Worm (Caenorhabditis elegans): ENCODE results near the gene srt-5.
A peak's percentile ranks its signal among the peaks of the same experiment; 100 is the strongest.

Gene srt-5

DNA sequence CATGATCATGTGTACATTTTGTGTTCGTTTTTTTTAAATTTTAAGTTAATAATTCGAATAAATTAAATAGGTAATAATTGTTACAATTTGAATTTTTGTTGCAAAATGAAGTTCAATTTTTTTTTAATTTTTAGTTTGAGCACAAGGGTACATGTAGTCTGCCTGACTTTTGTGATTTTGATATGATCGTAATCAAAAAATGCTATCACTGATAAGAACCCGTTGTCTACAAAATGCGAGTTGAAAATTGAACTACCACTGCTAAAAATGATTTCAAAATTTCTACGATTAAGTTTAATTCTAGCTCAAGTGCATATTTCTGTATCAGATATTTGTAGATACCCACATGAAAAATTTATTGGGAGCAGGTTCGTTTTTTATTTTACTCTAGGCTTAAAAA is 37.5 kb upstream of the srt-5 start, which contains the start of gene clec-210:
clec-210 (plus strand) TSS at position 211 of the 400 bp plus-strand sequence.
- TF ChIP-seq snpc-4 (tag; optimal IDR thresholded peaks at IDR 0.05): no peak
- no peak for TF ChIP-seq nhr-23 (tag; optimal IDR thresholded peaks at IDR 0.05)
- TF ChIP-seq fkh-10 (GFP tag; optimal IDR thresholded peaks at IDR 0.05): no peak
- peak; percentile 42 for TF ChIP-seq pqm-1 (tag; optimal IDR thresholded peaks at IDR 0.05)
- no peak for TF ChIP-seq elt-3 (tag; optimal IDR thresholded peaks at IDR 0.05)
- no peak for TF ChIP-seq lsy-12 (tag; optimal IDR thresholded peaks at IDR 0.05)
- TF ChIP-seq elt-2 (tag; optimal IDR thresholded peaks at IDR 0.05): peak; percentile 55
- no peak for TF ChIP-seq ceh-82 (tag; optimal IDR thresholded peaks at IDR 0.05)
- no peak for TF ChIP-seq elt-1 (tag; optimal IDR thresholded peaks at IDR 0.05)
- no peak for TF ChIP-seq mml-1 (tag; optimal IDR thresholded peaks at IDR 0.05)

DNA sequence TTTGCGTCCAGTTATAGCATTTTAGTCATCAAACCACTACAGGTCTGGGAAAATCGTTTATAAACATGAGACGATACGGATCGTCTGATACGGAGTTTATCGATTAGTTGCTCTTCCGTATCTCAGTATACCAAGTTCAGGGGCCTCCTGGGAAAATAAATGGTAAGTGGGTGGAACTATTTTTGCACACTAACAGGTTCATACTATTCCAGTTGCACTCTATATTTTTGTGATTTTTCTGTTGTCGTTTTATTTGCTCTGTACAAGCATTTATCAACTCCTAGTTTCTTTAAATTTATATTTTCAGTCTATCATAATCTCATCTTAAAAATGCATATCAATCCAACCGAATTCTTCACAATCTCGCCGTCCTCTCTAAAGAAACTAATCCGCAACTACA is 34.3 kb upstream of the srt-5 start, which contains the start of gene Y73C8C.3:
Y73C8C.3 (plus strand) TSS at position 301 of the 400 bp plus-strand sequence.
- TF ChIP-seq nhr-12 (tag; optimal IDR thresholded peaks at IDR 0.05) (no peak), ceh-16 (tag; optimal IDR thresholded peaks at IDR 0.05) (no peak), sea-2 (GFP tag; optimal IDR thresholded peaks at IDR 0.05) (no peak), aly-2 (tag; optimal IDR thresholded peaks at IDR 0.05) (no peak), ceh-82 (tag; optimal IDR thresholded peaks at IDR 0.05) (no peak), ZK546.5 (tag; optimal IDR thresholded peaks at IDR 0.05) (no peak), elt-3 (tag; optimal IDR thresholded peaks at IDR 0.05) (no peak), nhr-77 (tag; optimal IDR thresholded peaks at IDR 0.05) (no peak)

ce11 chrV:3113751-3114150 is 33.1 kb upstream of the srt-5 start, which contains the start of gene Y73C8C.8:
Y73C8C.8 (minus strand) TSS chrV:3113851.
- TF ChIP-seq nhr-12 (tag; optimal IDR thresholded peaks at IDR 0.05) (no peak), eor-1 (tag; optimal IDR thresholded peaks at IDR 0.05) (no peak), lsy-12 (tag; optimal IDR thresholded peaks at IDR 0.05) (no peak), nhr-23 (tag; optimal IDR thresholded peaks at IDR 0.05) (no peak), ceh-9 (tag; optimal IDR thresholded peaks at IDR 0.05) (no peak), tbx-2 (tag; optimal IDR thresholded peaks at IDR 0.05) (no peak), fos-1 (tag; optimal IDR thresholded peaks at IDR 0.05) (no peak), aly-2 (tag; optimal IDR thresholded peaks at IDR 0.05) (no peak), nhr-25 (tag; optimal IDR thresholded peaks at IDR 0.05) (no peak), nfya-1 (tag; optimal IDR thresholded peaks at IDR 0.05; ENCODE audit: insufficient read depth) (no peak), daf-12 (tag; optimal IDR thresholded peaks at IDR 0.05) (no peak), fkh-10 (GFP tag; optimal IDR thresholded peaks at IDR 0.05) (no peak), lin-15B (tag; optimal IDR thresholded peaks at IDR 0.05) (no peak)

DNA sequence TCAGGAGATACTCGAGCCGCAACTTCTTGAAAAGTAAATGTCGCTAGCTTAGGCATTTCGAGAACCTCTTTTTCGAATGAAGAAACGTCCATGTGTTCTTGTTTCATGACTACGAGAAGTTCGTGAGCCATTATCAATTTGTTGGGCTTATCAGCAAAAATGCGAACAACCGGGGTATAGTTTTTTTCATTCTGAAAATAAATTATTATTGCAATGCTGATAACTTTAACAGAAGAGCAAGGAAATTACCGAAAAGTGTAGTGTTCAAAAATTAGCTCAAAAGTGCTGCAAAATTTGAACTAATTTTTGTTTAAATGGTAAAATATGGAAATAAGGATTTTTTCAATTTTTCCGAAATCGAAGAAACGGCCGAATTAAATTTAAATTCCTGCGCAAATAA is 31.5 kb upstream of the srt-5 start:
- TF ChIP-seq nhr-25 (tag; optimal IDR thresholded peaks at IDR 0.05): no peak
- TF ChIP-seq elt-2 (tag; optimal IDR thresholded peaks at IDR 0.05): peak; percentile 17

DNA sequence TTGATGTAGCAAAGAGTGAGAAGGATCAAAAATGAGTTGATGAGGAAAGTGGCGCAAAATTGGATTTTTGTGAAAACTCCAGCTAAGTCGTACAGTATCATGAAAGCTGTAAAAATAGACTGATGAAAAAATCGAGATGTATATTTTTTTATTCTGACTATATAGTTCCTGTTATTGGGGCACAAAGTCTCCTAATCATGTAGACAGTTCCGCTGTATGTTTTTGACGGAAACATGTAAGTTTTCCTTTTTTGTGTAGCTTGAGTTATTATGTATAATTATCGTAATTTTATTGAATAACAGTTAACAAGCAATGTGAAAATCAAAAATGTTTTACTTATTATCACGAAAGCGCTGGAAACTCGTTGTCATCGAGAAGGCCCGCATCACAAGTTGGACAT is 26.8 kb upstream of the srt-5 start, which contains the start of gene str-68:
str-68 (minus strand) TSS at position 101 of the 400 bp plus-strand sequence.
- TF ChIP-seq nhr-25 (tag; optimal IDR thresholded peaks at IDR 0.05) (no peak), nhr-23 (tag; optimal IDR thresholded peaks at IDR 0.05) (no peak), ceh-28 (tag; optimal IDR thresholded peaks at IDR 0.05) (no peak), ceh-9 (tag; optimal IDR thresholded peaks at IDR 0.05) (no peak), fkh-10 (GFP tag; optimal IDR thresholded peaks at IDR 0.05) (no peak), egl-27 (tag; optimal IDR thresholded peaks at IDR 0.05) (no peak), ztf-4 (tag; optimal IDR thresholded peaks at IDR 0.05) (no peak), eor-1 (tag; optimal IDR thresholded peaks at IDR 0.05) (no peak), sea-2 (GFP tag; optimal IDR thresholded peaks at IDR 0.05) (no peak), aly-2 (tag; optimal IDR thresholded peaks at IDR 0.05) (no peak), ama-1 (optimal IDR thresholded peaks at IDR 0.05) (no peak), nhr-12 (tag; optimal IDR thresholded peaks at IDR 0.05) (no peak), zag-1 (tag; optimal IDR thresholded peaks at IDR 0.05) (no peak), lsy-12 (tag; optimal IDR thresholded peaks at IDR 0.05) (no peak), fos-1 (tag; optimal IDR thresholded peaks at IDR 0.05) (no peak), egl-5 (tag; optimal IDR thresholded peaks at IDR 0.05) (no peak), nhr-237 (tag; optimal IDR thresholded peaks at IDR 0.05) (no peak), mdl-1 (tag; optimal IDR thresholded peaks at IDR 0.05) (no peak), lin-15B (tag; optimal IDR thresholded peaks at IDR 0.05) (no peak)

- TF ChIP-seq ceh-82 (tag; optimal IDR thresholded peaks at IDR 0.05) (no peak), pha-4 (tag; optimal IDR thresholded peaks at IDR 0.05) (no peak), nfya-1 (tag; optimal IDR thresholded peaks at IDR 0.05; ENCODE audit: insufficient read depth) (no peak), nhr-11 (tag; optimal IDR thresholded peaks at IDR 0.05) (no peak), unc-62 (GFP tag; optimal IDR thresholded peaks at IDR 0.05) (no peak), ZK546.5 (tag; optimal IDR thresholded peaks at IDR 0.05) (no peak), ceh-9 (tag; optimal IDR thresholded peaks at IDR 0.05) (no peak), nhr-28 (tag; optimal IDR thresholded peaks at IDR 0.05) (no peak), unc-39 (tag; optimal IDR thresholded peaks at IDR 0.05) (no peak), fkh-10 (GFP tag; optimal IDR thresholded peaks at IDR 0.05) (no peak), lin-39 (tag; optimal IDR thresholded peaks at IDR 0.05) (no peak)
Observed at ce11 chrV:3106785-3107184, 26.1 kb upstream of the srt-5 start.
